Worm (Caenorhabditis elegans): ENCODE measurements around the gene snf-3.
A peak's percentile ranks its signal among the peaks of the same experiment; 100 is the strongest.
"Not testable (repeated sequence)": the region's sequence is repeated elsewhere in the genome, so short reads cannot be mapped to it uniquely, and the experiment has no call there.

The snf-3 gene

DNA sequence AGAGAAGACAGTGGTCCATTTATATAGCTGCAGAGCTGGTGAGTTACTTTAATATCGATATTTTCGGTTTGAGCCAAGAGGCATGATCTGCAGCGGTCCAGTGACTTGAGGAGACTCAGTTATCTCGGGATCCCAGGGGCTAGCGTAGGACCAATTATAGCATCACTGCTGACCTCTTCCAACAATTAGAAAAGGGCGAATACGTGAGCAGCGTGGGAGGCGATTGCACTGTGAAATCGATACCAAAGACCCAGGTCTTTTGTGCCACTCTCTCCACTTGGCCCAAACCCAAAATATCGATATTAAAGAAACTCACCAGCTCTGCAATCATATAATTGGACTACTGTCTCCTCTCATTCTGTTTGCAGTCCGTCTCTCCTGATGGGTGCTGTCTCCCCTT lies 42.0 kb upstream of the snf-3 start, which contains the start of gene fbxb-40:
Gene fbxb-40, minus strand, starts transcription at position 101 of the 400 bp plus-strand sequence.
- TF ChIP-seq alr-1 (tag; optimal IDR thresholded peaks at IDR 0.05) (no peak), nhr-6 (tag; optimal IDR thresholded peaks at IDR 0.05) (no peak), nhr-23 (tag; optimal IDR thresholded peaks at IDR 0.05) (no peak), F13H6.1 (tag; optimal IDR thresholded peaks at IDR 0.05) (no peak), dmd-4 (tag; optimal IDR thresholded peaks at IDR 0.05) (no peak), nhr-11 (tag; optimal IDR thresholded peaks at IDR 0.05) (no peak), ceh-82 (tag; optimal IDR thresholded peaks at IDR 0.05) (no peak), fos-1 (tag; optimal IDR thresholded peaks at IDR 0.05) (no peak), nhr-25 (tag; optimal IDR thresholded peaks at IDR 0.05) (no peak), ztf-1 (GFP tag; conservative IDR thresholded peaks at IDR 0.05) (no peak), sma-9 (GFP tag; optimal IDR thresholded peaks at IDR 0.05) (no peak), sma-9 (tag; optimal IDR thresholded peaks at IDR 0.05) (no peak), nhr-129 (tag; optimal IDR thresholded peaks at IDR 0.05) (no peak), ama-1 (optimal IDR thresholded peaks at IDR 0.05) (no peak), aly-2 (tag; optimal IDR thresholded peaks at IDR 0.05) (no peak), nhr-12 (tag; optimal IDR thresholded peaks at IDR 0.05) (no peak), ceh-16 (tag; optimal IDR thresholded peaks at IDR 0.05) (no peak), unc-39 (tag; optimal IDR thresholded peaks at IDR 0.05) (no peak)

DNA sequence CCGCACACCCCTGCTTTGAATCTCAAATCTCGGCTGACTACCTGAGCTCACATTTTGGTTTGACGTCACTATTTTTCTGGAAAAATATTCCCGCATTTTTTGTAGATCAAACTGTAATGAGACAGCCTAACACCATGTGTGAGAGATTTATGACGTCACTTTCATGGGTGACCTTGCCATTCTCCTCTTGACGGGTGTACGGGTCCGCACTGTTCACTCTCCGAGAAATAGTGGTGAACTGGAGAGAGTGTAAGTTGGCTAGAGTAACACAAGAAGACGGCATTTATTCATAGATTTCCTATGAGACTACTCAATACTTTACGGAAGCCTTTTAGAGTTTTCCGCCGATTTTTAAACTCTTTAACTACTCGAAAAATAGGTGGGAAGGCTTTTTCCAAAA lies 37.1 kb upstream of the snf-3 start, which contains the start of gene K02E7.7:
Gene K02E7.7, plus strand, starts transcription at position 301 of the 400 bp plus-strand sequence.
- not testable (repeated sequence) for TF ChIP-seq lin-13 (GFP tag; optimal IDR thresholded peaks at IDR 0.05); nhr-129 (tag; optimal IDR thresholded peaks at IDR 0.05); egl-27 (tag; optimal IDR thresholded peaks at IDR 0.05)

DNA sequence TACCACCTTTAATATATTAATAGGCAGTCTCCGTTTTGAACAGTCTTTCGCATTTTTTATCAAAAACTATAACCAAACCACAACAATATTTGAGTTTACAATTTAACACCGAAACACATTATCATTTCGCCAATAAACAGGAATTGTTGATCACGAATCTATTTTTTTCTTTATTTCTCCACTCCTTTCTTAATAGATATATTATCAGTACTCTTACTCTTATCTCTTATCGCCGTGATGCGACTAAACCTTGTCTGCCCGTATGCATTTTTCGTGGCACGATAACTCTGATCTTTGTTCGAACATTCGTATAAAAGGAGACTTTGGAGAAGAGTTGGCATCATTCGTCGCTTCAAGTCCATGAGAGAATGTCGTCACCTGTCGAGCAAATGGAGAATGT lies 35.0 kb upstream of the snf-3 start:
- TF ChIP-seq R02D3.7 (tag; optimal IDR thresholded peaks at IDR 0.05): no peak
- TF ChIP-seq nhr-6 (tag; optimal IDR thresholded peaks at IDR 0.05): no peak
- TF ChIP-seq sma-9 (GFP tag; optimal IDR thresholded peaks at IDR 0.05): peak; percentile 34
- no peak for TF ChIP-seq sma-9 (tag; optimal IDR thresholded peaks at IDR 0.05)
- TF ChIP-seq nhr-129 (tag; optimal IDR thresholded peaks at IDR 0.05): no peak
- TF ChIP-seq fos-1 (tag; optimal IDR thresholded peaks at IDR 0.05): peak; percentile 77
- TF ChIP-seq nhr-77 (tag; optimal IDR thresholded peaks at IDR 0.05): no peak
- no peak for TF ChIP-seq aly-2 (tag; optimal IDR thresholded peaks at IDR 0.05)
- TF ChIP-seq ceh-82 (tag; optimal IDR thresholded peaks at IDR 0.05): no peak
- TF ChIP-seq blmp-1 (tag; optimal IDR thresholded peaks at IDR 0.05; ENCODE audit: insufficient read depth): no peak
- TF ChIP-seq sma-3 (GFP tag; optimal IDR thresholded peaks at IDR 0.05): peak; percentile 14
- no peak for TF ChIP-seq nhr-11 (tag; optimal IDR thresholded peaks at IDR 0.05)
- TF ChIP-seq nhr-21 (tag; optimal IDR thresholded peaks at IDR 0.05): no peak
- TF ChIP-seq unc-39 (tag; optimal IDR thresholded peaks at IDR 0.05): no peak
- TF ChIP-seq elt-1 (tag; optimal IDR thresholded peaks at IDR 0.05): no peak
- no peak for TF ChIP-seq Y55F3AM.14 (GFP tag; optimal IDR thresholded peaks at IDR 0.05)
- TF ChIP-seq elt-3 (tag; optimal IDR thresholded peaks at IDR 0.05): no peak
- TF ChIP-seq ztf-4 (tag; optimal IDR thresholded peaks at IDR 0.05): no peak
- TF ChIP-seq nhr-23 (tag; optimal IDR thresholded peaks at IDR 0.05): no peak
- TF ChIP-seq nhr-10 (tag; optimal IDR thresholded peaks at IDR 0.05): no peak
- TF ChIP-seq lin-11 (tag; optimal IDR thresholded peaks at IDR 0.05): no peak
- TF ChIP-seq dmd-4 (tag; optimal IDR thresholded peaks at IDR 0.05): no peak
- no peak for TF ChIP-seq ama-1 (optimal IDR thresholded peaks at IDR 0.05)
- TF ChIP-seq lsy-2 (tag; optimal IDR thresholded peaks at IDR 0.05): no peak
- peak; percentile 11 for TF ChIP-seq F13H6.1 (tag; optimal IDR thresholded peaks at IDR 0.05)
- no peak for TF ChIP-seq ztf-11 (tag; optimal IDR thresholded peaks at IDR 0.05)
- no peak for TF ChIP-seq alr-1 (tag; optimal IDR thresholded peaks at IDR 0.05)
- TF ChIP-seq ZK546.5 (tag; optimal IDR thresholded peaks at IDR 0.05): no peak
- TF ChIP-seq unc-62 (GFP tag; optimal IDR thresholded peaks at IDR 0.05): no peak
- no peak for TF ChIP-seq gmeb-1 (tag; optimal IDR thresholded peaks at IDR 0.05)
- no peak for TF ChIP-seq ztf-1 (GFP tag; conservative IDR thresholded peaks at IDR 0.05)

DNA sequence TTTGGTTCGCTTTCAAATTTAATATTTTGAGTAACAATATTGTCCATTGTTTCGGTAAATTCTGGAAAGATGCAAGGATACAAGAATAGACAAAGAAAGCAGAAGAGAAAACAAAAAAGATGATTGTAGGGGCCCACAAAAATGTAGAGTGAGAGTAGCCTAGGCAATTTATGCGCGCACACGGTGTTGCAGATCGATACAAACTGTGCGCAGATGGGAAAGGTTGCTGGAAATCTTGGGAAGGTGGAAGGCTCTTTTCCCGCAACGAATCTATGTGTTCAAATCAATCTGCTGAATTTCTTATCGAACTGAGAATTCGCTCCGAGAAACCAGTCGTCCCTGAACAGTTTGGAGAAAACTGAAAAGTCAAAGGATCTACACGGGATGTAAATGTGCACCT lies 31.1 kb upstream of the snf-3 start, which contains the start of gene btb-10:
Gene btb-10, minus strand, starts transcription at position 101 of the 400 bp plus-strand sequence.
- TF ChIP-seq mdl-1, ZK546.5, nhr-11 (tag; optimal IDR thresholded peaks at IDR 0.05): not testable (repeated sequence)
